Worm (Caenorhabditis elegans) whole organism, mixed stage, embryonic: ENCODE results near the gene C28C12.12.

ENCODE experiments used
- M03D4.4 ChIP-seq: sonication (generic microtip); optimal IDR thresholded peaks from 2 replicates; lab custom pipeline; 2017; ENCODE audit warnings: mild to moderate bottlenecking, missing genetic modification characterization, missing compliant biosample characterization
- bed-3 ChIP-seq: fragments of 200-800 bp; sonication (Bioruptor generic); optimal IDR thresholded peaks from 3 replicates; lab custom pipeline; 2018; ENCODE audit warnings: mild to moderate bottlenecking, missing genetic modification characterization, moderate library complexity, missing compliant biosample characterization
- ceh-39 ChIP-seq: fragments of 150-350 bp; optimal IDR thresholded peaks from 2 replicates; lab custom pipeline; 2014; ENCODE audit warnings: missing biosample characterization, missing genetic modification characterization
- ceh-83 ChIP-seq: fragments of 200-800 bp; sonication (Bioruptor generic); optimal IDR thresholded peaks from 2 replicates; lab custom pipeline; 2018; ENCODE audit warnings: mild to moderate bottlenecking, missing genetic modification characterization, missing compliant biosample characterization
- ces-1 ChIP-seq: fragments of 150-350 bp; optimal IDR thresholded peaks from 2 replicates; lab custom pipeline; 2014; ENCODE audit warnings: missing biosample characterization, missing genetic modification reagents, missing genetic modification characterization
- cnd-1 ChIP-seq: fragments of 200-800 bp; sonication (Bioruptor generic); optimal IDR thresholded peaks from 2 replicates; lab custom pipeline; 2018; ENCODE audit warnings: mild to moderate bottlenecking, missing genetic modification characterization, missing compliant biosample characterization
- drap-1 ChIP-seq: fragments of 200-800 bp; sonication (Bioruptor generic); optimal IDR thresholded peaks from 3 replicates; lab custom pipeline; 2018; ENCODE audit warnings: mild to moderate bottlenecking, missing genetic modification characterization, missing compliant biosample characterization
- elt-1 ChIP-seq: sonication (generic microtip); optimal IDR thresholded peaks from 2 replicates; lab custom pipeline; 2017; ENCODE audit warnings: missing genetic modification characterization, mild to moderate bottlenecking, missing compliant biosample characterization, antibody characterized with exemption, moderate library complexity, borderline replicate concordance; ENCODE audit not compliant: insufficient read depth
- elt-3 ChIP-seq: fragments of 150-350 bp; optimal IDR thresholded peaks from 2 replicates; lab custom pipeline; 2014; ENCODE audit warnings: missing biosample characterization, missing genetic modification characterization
- flh-1 ChIP-seq: fragments of 200-800 bp; sonication (Bioruptor generic); optimal IDR thresholded peaks from 2 replicates; lab custom pipeline; 2018; ENCODE audit warnings: mild to moderate bottlenecking, missing genetic modification characterization, moderate library complexity, missing compliant biosample characterization
- ham-2 ChIP-seq: fragments of 200-800 bp; sonication (Bioruptor generic); optimal IDR thresholded peaks from 2 replicates; lab custom pipeline; 2018; ENCODE audit warnings: mild to moderate bottlenecking, missing genetic modification characterization, missing compliant biosample characterization
- hlh-1 ChIP-seq: fragments of 150-350 bp; optimal IDR thresholded peaks from 2 replicates; lab custom pipeline; 2014; ENCODE audit warnings: missing biosample characterization, missing genetic modification reagents, missing genetic modification characterization
- lin-13 ChIP-seq: fragments of 150-350 bp; optimal IDR thresholded peaks from 2 replicates; lab custom pipeline; 2014; ENCODE audit warnings: missing biosample characterization, missing genetic modification characterization
- lin-32 ChIP-seq: fragments of 200-800 bp; sonication (Bioruptor generic); optimal IDR thresholded peaks from 2 replicates; lab custom pipeline; 2018; ENCODE audit warnings: mild to moderate bottlenecking, missing genetic modification characterization, missing compliant biosample characterization
- lsy-2 ChIP-seq: fragments of 150-350 bp; optimal IDR thresholded peaks from 2 replicates; lab custom pipeline; 2014; ENCODE audit warnings: missing biosample characterization, missing genetic modification characterization
- mab-5 ChIP-seq: fragments of 150-350 bp; optimal IDR thresholded peaks from 2 replicates; lab custom pipeline; 2014; ENCODE audit warnings: missing biosample characterization, missing genetic modification characterization
- mep-1 ChIP-seq: fragments of 150-350 bp; optimal IDR thresholded peaks from 2 replicates; lab custom pipeline; 2017; ENCODE audit warnings: missing biosample characterization, missing genetic modification reagents, missing genetic modification characterization, inconsistent platforms
- mls-2 ChIP-seq: sonication (generic microtip); optimal IDR thresholded peaks from 2 replicates; lab custom pipeline; 2016; ENCODE audit warnings: mild to moderate bottlenecking, missing genetic modification characterization, moderate library complexity, missing compliant biosample characterization
- nhr-12 ChIP-seq: fragments of 150-350 bp; optimal IDR thresholded peaks from 2 replicates; lab custom pipeline; 2014; ENCODE audit warnings: missing biosample characterization, missing genetic modification characterization
- nhr-2 ChIP-seq: fragments of 150-350 bp; optimal IDR thresholded peaks from 2 replicates; lab custom pipeline; 2014; ENCODE audit warnings: missing biosample characterization, missing genetic modification characterization
- nhr-237 ChIP-seq: fragments of 150-350 bp; optimal IDR thresholded peaks from 2 replicates; lab custom pipeline; 2014; ENCODE audit warnings: missing biosample characterization, missing genetic modification characterization
- nhr-76 ChIP-seq: sonication (generic microtip); optimal IDR thresholded peaks from 2 replicates; lab custom pipeline; 2017; ENCODE audit warnings: missing biosample characterization, missing genetic modification characterization
- pha-4 ChIP-seq: fragments of 150-350 bp; optimal IDR thresholded peaks from 2 replicates; lab custom pipeline; 2018; ENCODE audit warnings: missing biosample characterization, missing genetic modification reagents, missing genetic modification characterization
- snpc-4 ChIP-seq: fragments of 150-350 bp; optimal IDR thresholded peaks from 2 replicates; lab custom pipeline; 2014; ENCODE audit warnings: missing biosample characterization, missing genetic modification characterization
- sptf-1 ChIP-seq: sonication (generic microtip); optimal IDR thresholded peaks from 2 replicates; lab custom pipeline; 2017; ENCODE audit warnings: mild to moderate bottlenecking, missing genetic modification characterization, moderate library complexity, missing compliant biosample characterization
- tbx-8 ChIP-seq: fragments of 200-800 bp; sonication (Bioruptor generic); optimal IDR thresholded peaks from 2 replicates; lab custom pipeline; 2018; ENCODE audit warnings: mild to moderate bottlenecking, missing genetic modification characterization, moderate library complexity, missing compliant biosample characterization
- unc-120 ChIP-seq: sonication (generic microtip); optimal IDR thresholded peaks from 2 replicates; lab custom pipeline; 2017; ENCODE audit warnings: missing genetic modification characterization, missing compliant biosample characterization; ENCODE audit not compliant: poor library complexity, severe bottlenecking
- unc-39 ChIP-seq: fragments of 150-350 bp; optimal IDR thresholded peaks from 2 replicates; lab custom pipeline; 2014; ENCODE audit warnings: missing biosample characterization, missing genetic modification characterization
- unc-62 ChIP-seq: fragments of 150-350 bp; optimal IDR thresholded peaks from 2 replicates; lab custom pipeline; 2014; ENCODE audit warnings: missing biosample characterization, missing genetic modification reagents, missing genetic modification characterization
- zip-8 ChIP-seq: fragments of 150-350 bp; optimal IDR thresholded peaks from 2 replicates; lab custom pipeline; 2014; ENCODE audit warnings: missing biosample characterization, missing genetic modification characterization
- ztf-11 ChIP-seq: fragments of 150-350 bp; optimal IDR thresholded peaks from 2 replicates; lab custom pipeline; 2014; ENCODE audit warnings: missing biosample characterization, missing genetic modification characterization

C28C12.12 gene

DNA sequence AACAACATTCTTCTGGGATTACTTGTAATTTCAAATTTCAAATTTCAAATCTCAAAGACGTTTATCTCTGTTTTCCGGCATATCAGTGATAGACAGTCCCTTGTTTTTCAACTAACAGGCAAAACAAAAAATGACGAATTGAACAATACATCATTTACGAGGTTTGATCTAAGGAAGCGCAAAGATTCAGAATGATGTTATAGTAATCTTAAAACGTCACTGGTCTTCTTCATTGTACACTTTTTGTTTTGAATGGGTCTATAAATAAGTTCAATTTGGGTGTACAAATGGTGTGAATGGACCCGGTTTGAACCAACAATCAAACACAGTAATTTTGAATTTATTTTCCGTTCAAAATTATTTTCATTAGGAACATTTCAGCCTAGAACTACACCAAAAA is 27.8 kb upstream of the C28C12.12 start:
- TF ChIP-seq elt-1 (tag; lab: Kevin White, UChicago) (no peak), M03D4.4 (tag; lab: Kevin White, UChicago) (no peak), mab-5 (no peak)

DNA sequence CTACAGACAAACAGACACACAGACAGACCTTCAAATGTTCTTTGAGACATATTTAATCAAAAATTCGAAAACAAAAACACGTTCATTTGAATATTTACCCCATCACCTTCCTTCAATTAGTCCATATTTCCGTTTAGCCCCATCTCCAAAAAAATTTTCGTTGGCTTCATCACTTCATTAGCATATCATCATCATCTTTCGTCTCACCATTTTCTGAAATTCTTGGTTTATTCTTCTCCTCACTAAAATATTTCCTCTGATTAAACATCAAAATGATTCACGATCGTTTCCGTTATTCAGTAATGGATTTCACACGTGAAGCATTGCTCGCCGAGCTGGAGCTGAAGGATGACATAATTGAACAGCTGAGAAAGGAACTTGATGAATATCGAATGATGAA is 24.4 kb upstream of the C28C12.12 start, which contains the start of gene pkg-2:
Gene pkg-2, plus strand, starts transcription at position 301 of the 400 bp plus-strand sequence.
- TF ChIP-seq zip-8 (tag; lab: Kevin White, UChicago): no peak
- TF ChIP-seq nhr-12: no peak
- no peak for TF ChIP-seq elt-1 (tag; lab: Kevin White, UChicago)
- TF ChIP-seq snpc-4 (tag; lab: Kevin White, UChicago): no peak
- TF ChIP-seq ces-1 (GFP tag; lab: Kevin White, UChicago): no peak

DNA sequence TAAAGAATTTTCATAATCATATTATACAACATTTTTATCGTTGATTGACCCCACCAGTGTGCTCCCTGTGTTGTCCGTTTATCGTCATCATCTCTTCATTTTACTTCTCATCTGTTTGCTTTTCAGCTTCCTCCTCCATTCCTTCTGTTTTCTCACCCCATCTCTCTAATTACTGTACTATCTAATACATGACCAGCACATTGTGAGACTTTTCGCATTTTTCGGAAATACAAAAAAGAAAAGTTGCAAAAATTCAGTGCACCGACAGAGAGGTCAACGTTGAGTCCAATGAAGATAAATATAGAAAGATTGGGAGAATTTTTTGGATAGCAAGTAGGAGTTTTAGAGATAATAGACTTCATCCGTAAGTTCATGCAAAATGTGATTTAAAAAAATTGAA is 23.8 kb upstream of the C28C12.12 start:
- TF ChIP-seq nhr-76 (tag; lab: Kevin White, UChicago): no peak
- TF ChIP-seq pha-4 (tag; lab: Kevin White, UChicago): no peak
- TF ChIP-seq, all 35 proteins: peak for 0

DNA sequence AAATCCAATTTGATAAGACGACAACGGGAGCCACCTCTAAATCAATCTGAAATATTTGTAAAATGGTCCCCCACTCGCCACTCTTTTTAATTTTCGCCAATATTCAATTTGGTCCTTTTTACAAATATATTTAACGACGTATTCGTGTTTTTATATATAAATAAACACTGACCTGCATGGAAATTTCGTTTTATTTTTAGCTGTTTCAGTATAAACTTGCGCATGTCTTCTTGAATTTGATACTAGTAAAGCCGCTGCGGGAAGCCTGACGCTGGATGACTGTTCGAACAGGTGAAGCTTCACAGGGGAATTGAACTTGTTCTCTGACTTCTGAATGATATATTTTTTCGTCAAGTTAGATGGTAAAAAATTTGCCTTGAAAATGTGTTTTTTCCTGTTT is 18.4 kb upstream of the C28C12.12 start:
- TF ChIP-seq tbx-8 (GFP tag; lab: Kevin White, UChicago) (no peak), unc-62 (no peak), bed-3 (no peak), ceh-39 (no peak), ztf-11 (no peak), ham-2 (no peak), nhr-2 (no peak), M03D4.4 (tag; lab: Kevin White, UChicago) (no peak), pha-4 (tag; lab: Kevin White, UChicago) (no peak)

DNA sequence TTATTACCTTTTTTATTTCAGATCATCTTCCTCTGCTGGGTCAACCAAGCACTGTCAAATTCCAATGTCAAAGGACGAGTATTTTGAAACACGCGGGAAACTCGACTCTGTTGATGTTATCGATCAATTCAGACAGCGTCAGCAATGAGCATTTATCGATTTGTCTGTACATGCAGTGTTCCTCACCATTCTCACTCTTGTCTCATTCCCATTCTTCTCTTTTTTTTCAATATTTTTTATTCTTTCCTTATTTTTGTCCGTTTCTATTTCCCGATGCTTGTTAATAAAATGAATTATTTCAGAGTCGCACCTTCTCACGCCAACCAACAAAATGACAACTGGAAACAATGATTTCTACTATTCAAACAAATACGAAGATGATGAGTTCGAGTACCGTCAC is 17.5 kb upstream of the C28C12.12 start, which contains the start of gene cks-1:
Gene cks-1, plus strand, starts transcription at position 301 of the 400 bp plus-strand sequence.
- no peak for TF ChIP-seq elt-3 (tag; lab: Kevin White, UChicago)
- no peak for TF ChIP-seq lin-32 (GFP tag; lab: Kevin White, UChicago)
- no peak for TF ChIP-seq nhr-237
- TF ChIP-seq mep-1 (tag; lab: Kevin White, UChicago): no peak
- TF ChIP-seq mls-2 (tag; lab: Kevin White, UChicago): no peak
- no peak for TF ChIP-seq pha-4 (tag; lab: Kevin White, UChicago)
- no peak for TF ChIP-seq hlh-1
- no peak for TF ChIP-seq cnd-1 (tag; lab: Kevin White, UChicago)
- no peak for TF ChIP-seq sptf-1 (tag; lab: Kevin White, UChicago)
- TF ChIP-seq unc-62: no peak
- TF ChIP-seq M03D4.4 (tag; lab: Kevin White, UChicago): no peak
- TF ChIP-seq ceh-83 (GFP tag; lab: Kevin White, UChicago): no peak
- TF ChIP-seq lin-13 (tag; lab: Kevin White, UChicago): no peak
- TF ChIP-seq flh-1 (GFP tag; lab: Kevin White, UChicago): no peak
- no peak for TF ChIP-seq drap-1 (GFP tag; lab: Kevin White, UChicago)
- no peak for TF ChIP-seq ham-2
- no peak for TF ChIP-seq bed-3
- TF ChIP-seq ces-1 (GFP tag; lab: Kevin White, UChicago): no peak

DNA sequence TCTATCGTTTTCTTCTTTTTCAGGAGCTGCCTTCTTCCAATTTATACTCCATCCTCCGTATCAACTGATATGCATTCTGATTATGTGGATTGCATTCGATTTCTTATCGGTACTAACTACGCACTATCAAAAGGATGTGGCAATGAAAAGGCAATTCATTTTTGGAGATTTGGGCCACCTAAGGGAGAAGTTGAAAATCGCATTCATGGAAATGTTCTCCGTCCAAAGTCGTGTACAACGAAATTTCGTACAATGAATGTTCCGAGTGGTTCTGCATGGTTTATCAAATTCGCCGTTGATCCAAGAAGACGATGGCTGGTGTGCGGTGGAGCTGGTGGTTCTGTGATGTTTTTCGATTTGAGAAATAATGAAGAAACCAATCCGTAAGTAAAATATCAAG is 16.5 kb upstream of the C28C12.12 start, which contains the start of gene C09G4.4:
Gene C09G4.4, plus strand, starts transcription at position 301 of the 400 bp plus-strand sequence.
- TF ChIP-seq ces-1 (GFP tag; lab: Kevin White, UChicago) (no peak), lsy-2 (no peak), unc-120 (no peak), ztf-11 (no peak), unc-39 (tag; lab: Kevin White, UChicago) (no peak), unc-62 (no peak), mep-1 (tag; lab: Kevin White, UChicago) (no peak), drap-1 (GFP tag; lab: Kevin White, UChicago) (no peak), nhr-76 (tag; lab: Kevin White, UChicago) (no peak)
